Fruit fly (Drosophila melanogaster) whole organism, wandering third instar larva: Measurements from ENCODE around the gene Glyp.

Source experiments
- Abd-B ChIP-seq: fragments of >200 bp; optimal IDR thresholded peaks from 2 replicates; lab custom pipeline; 2017; ENCODE audit warnings: missing biosample characterization, missing genetic modification characterization
- CG32264 ChIP-seq: fragments of 200-800 bp; sonication (Bioruptor generic); optimal IDR thresholded peaks from 2 replicates; lab custom pipeline; 2016; ENCODE audit warnings: missing biosample characterization, missing genetic modification characterization
- CG9705 ChIP-seq: fragments of 200-800 bp; sonication (Bioruptor generic); optimal IDR thresholded peaks from 2 replicates; lab custom pipeline; 2018; ENCODE audit warnings: missing biosample characterization, mild to moderate bottlenecking, missing genetic modification characterization
- CrebA ChIP-seq: fragments of 200-800 bp; sonication (Bioruptor generic); optimal IDR thresholded peaks from 2 replicates; lab custom pipeline; 2016; ENCODE audit warnings: missing biosample characterization, mild to moderate bottlenecking, missing genetic modification characterization, borderline replicate concordance
- Dfd ChIP-seq: fragments of >200 bp; optimal IDR thresholded peaks from 2 replicates; lab custom pipeline; 2017; ENCODE audit warnings: missing biosample characterization, missing genetic modification characterization
- Dif ChIP-seq: fragments of 200-275, 200-300 bp; sonication (Bioruptor generic); optimal IDR thresholded peaks from 2 replicates; lab custom pipeline; 2018; ENCODE audit warnings: missing biosample characterization, missing genetic modification characterization; ENCODE audit not compliant: partially characterized antibody
- GATAd ChIP-seq: sonication (Bioruptor generic); optimal IDR thresholded peaks from 2 replicates; lab custom pipeline; 2016; ENCODE audit warnings: missing biosample characterization, missing genetic modification characterization
- HLH106 ChIP-seq: fragments of 200-800 bp; optimal IDR thresholded peaks from 3 replicates; lab custom pipeline; 2019; ENCODE audit warnings: missing biosample characterization, mild to moderate bottlenecking, missing genetic modification characterization, moderate library complexity
- Hnf4 ChIP-seq: fragments of 200-800 bp; sonication (Bioruptor generic); optimal IDR thresholded peaks from 2 replicates; lab custom pipeline; 2016; ENCODE audit warnings: missing biosample characterization, mild to moderate bottlenecking, missing genetic modification characterization
- Hr78 ChIP-seq: fragments of >200 bp; optimal IDR thresholded peaks from 2 replicates; lab custom pipeline; 2017; ENCODE audit warnings: missing biosample characterization, missing genetic modification characterization
- Hr83 ChIP-seq: fragments of 200-300 bp; sonication (Bioruptor generic); optimal IDR thresholded peaks from 2 replicates; lab custom pipeline; 2016; ENCODE audit warnings: missing biosample characterization, mild to moderate bottlenecking, missing genetic modification characterization, moderate library complexity; ENCODE audit not compliant: poor library complexity, severe bottlenecking
- Jra ChIP-seq: sonication (Bioruptor generic); optimal IDR thresholded peaks from 2 replicates; lab custom pipeline; 2016; ENCODE audit warnings: missing biosample characterization, missing genetic modification characterization
- Mio ChIP-seq: sonication (Bioruptor generic); optimal IDR thresholded peaks from 2 replicates; lab custom pipeline; 2016; ENCODE audit warnings: missing biosample characterization, missing genetic modification characterization
- Myc ChIP-seq: fragments of >200 bp; optimal IDR thresholded peaks from 2 replicates; lab custom pipeline; 2017
- N ChIP-seq: fragments of >200 bp; optimal IDR thresholded peaks from 2 replicates; lab custom pipeline; 2018; ENCODE audit warnings: missing biosample characterization, missing external identifiers, missing genetic modification characterization
- OdsH ChIP-seq: fragments of 200-800 bp; sonication (Bioruptor generic); optimal IDR thresholded peaks from 2 replicates; lab custom pipeline; 2016; ENCODE audit warnings: missing biosample characterization, mild to moderate bottlenecking, missing genetic modification characterization
- Rel ChIP-seq, 2 experiments: fragments of 200-800 bp; sonication (Bioruptor generic) in 1 of 2; optimal IDR thresholded peaks; 2 replicates in 1 of 2; 3 replicates in 1 of 2; lab custom pipeline; 2016 to 2019; ENCODE audit warnings: mild to moderate bottlenecking in 2 of 2, missing biosample characterization in 2 of 2, missing genetic modification characterization in 2 of 2, moderate library complexity in 1 of 2
- Sp1 ChIP-seq: fragments of 200-800 bp; sonication (Bioruptor generic); optimal IDR thresholded peaks from 3 replicates; lab custom pipeline; 2019; ENCODE audit warnings: missing biosample characterization, mild to moderate bottlenecking, missing genetic modification characterization, moderate library complexity
- Vsx2 ChIP-seq: fragments of 200-300, 225-300 bp; sonication (Bioruptor generic); optimal IDR thresholded peaks from 2 replicates; lab custom pipeline; 2018; ENCODE audit warnings: missing biosample characterization, missing genetic modification characterization; ENCODE audit not compliant: partially characterized antibody
- br ChIP-seq: fragments of 200-800 bp; sonication (Bioruptor generic); optimal IDR thresholded peaks from 2 replicates; lab custom pipeline; 2016; ENCODE audit warnings: missing biosample characterization, missing genetic modification characterization
- brk ChIP-seq: fragments of 200-800 bp; sonication (Bioruptor generic); optimal IDR thresholded peaks from 2 replicates; lab custom pipeline; 2016; ENCODE audit warnings: missing biosample characterization, mild to moderate bottlenecking, missing genetic modification characterization
- dl ChIP-seq, 2 experiments: fragments of 175-275, 200-275 bp in 1 of 2; fragments of 200-275 bp in 1 of 2; sonication (Bioruptor generic); optimal IDR thresholded peaks; lab custom pipeline; 2018; ENCODE audit warnings: mild to moderate bottlenecking in 2 of 2, missing biosample characterization in 2 of 2, missing genetic modification characterization in 2 of 2, moderate library complexity in 2 of 2; ENCODE audit not compliant: partially characterized antibody in 2 of 2, insufficient read depth in 1 of 2
- dmrt93B ChIP-seq: fragments of 200-800 bp; sonication (Bioruptor generic); optimal IDR thresholded peaks from 2 replicates; lab custom pipeline; 2018; ENCODE audit warnings: missing biosample characterization, mild to moderate bottlenecking, missing genetic modification characterization
- dsf ChIP-seq: sonication (Bioruptor generic); optimal IDR thresholded peaks from 2 replicates; lab custom pipeline; 2016; ENCODE audit warnings: missing biosample characterization, missing genetic modification characterization, borderline replicate concordance
- ey ChIP-seq: fragments of 200-800 bp; sonication (Bioruptor generic); optimal IDR thresholded peaks from 2 replicates; lab custom pipeline; 2016; ENCODE audit warnings: missing biosample characterization, missing genetic modification characterization
- foxo ChIP-seq, 2 experiments: fragments of 200-800 bp; sonication (Bioruptor generic); optimal IDR thresholded peaks; 2 replicates in 1 of 2; 3 replicates in 1 of 2; lab custom pipeline; 2016 to 2017; ENCODE audit warnings: missing biosample characterization in 2 of 2, missing genetic modification characterization in 2 of 2
- fru ChIP-seq: fragments of 200-800 bp; sonication (Bioruptor generic); optimal IDR thresholded peaks from 3 replicates; lab custom pipeline; 2016; ENCODE audit warnings: missing biosample characterization, mild to moderate bottlenecking, missing genetic modification characterization
- h ChIP-seq: fragments of 200-800 bp; sonication (Bioruptor generic); optimal IDR thresholded peaks from 3 replicates; lab custom pipeline; 2016; ENCODE audit warnings: missing biosample characterization, mild to moderate bottlenecking, missing genetic modification characterization
- jim ChIP-seq: fragments of 175-275, 200-325 bp; sonication (Bioruptor generic); optimal IDR thresholded peaks from 2 replicates; lab custom pipeline; 2016; ENCODE audit warnings: missing biosample characterization, mild to moderate bottlenecking, missing genetic modification characterization
- lola ChIP-seq: fragments of >200 bp; optimal IDR thresholded peaks from 2 replicates; lab custom pipeline; 2017; ENCODE audit warnings: missing biosample characterization, missing genetic modification characterization
- pan ChIP-seq: fragments of >200 bp; optimal IDR thresholded peaks from 2 replicates; lab custom pipeline; 2017
- psq ChIP-seq: fragments of 200-800 bp; sonication (Bioruptor generic); optimal IDR thresholded peaks from 3 replicates; lab custom pipeline; 2017; ENCODE audit warnings: missing biosample characterization, mild to moderate bottlenecking, missing genetic modification characterization, moderate library complexity
- rgr ChIP-seq: fragments of 200-800 bp; sonication (Bioruptor generic); optimal IDR thresholded peaks from 3 replicates; lab custom pipeline; 2016; ENCODE audit warnings: missing biosample characterization, mild to moderate bottlenecking, missing genetic modification characterization
- sage ChIP-seq: fragments of 200-800 bp; sonication (Bioruptor generic); optimal IDR thresholded peaks from 2 replicates; lab custom pipeline; 2016; ENCODE audit warnings: missing biosample characterization, mild to moderate bottlenecking, missing genetic modification characterization
- sv ChIP-seq: fragments of 200-800 bp; sonication (Bioruptor generic); optimal IDR thresholded peaks from 3 replicates; lab custom pipeline; 2016; ENCODE audit warnings: missing biosample characterization, missing genetic modification characterization
- tai ChIP-seq: sonication (Bioruptor generic); optimal IDR thresholded peaks from 2 replicates; lab custom pipeline; 2016; ENCODE audit warnings: missing biosample characterization, missing genetic modification characterization
- usp ChIP-seq: fragments of >200 bp; optimal IDR thresholded peaks from 2 replicates; lab custom pipeline; 2017; ENCODE audit warnings: missing biosample characterization, missing genetic modification characterization
- woc ChIP-seq: sonication (Bioruptor generic); optimal IDR thresholded peaks from 2 replicates; lab custom pipeline; 2016; ENCODE audit warnings: missing biosample characterization, mild to moderate bottlenecking, missing genetic modification characterization

Gene Glyp

dm6 chr2L:2130157-2130987, at the start of gene Glyp:
Glyp (plus strand) TSS chr2L:2130813.
- peak; percentile 98 for TF ChIP-seq HLH106 (tag; lab: Kevin White, UChicago)
- TF ChIP-seq dl (GFP tag; optimal IDR thresholded peaks at IDR 0.05; lab: Kevin White, UChicago; ENCODE audit: insufficient read depth in 1 of 2, partially characterized antibody in 2 of 2) = peak; percentile 95 to 97
- no peak for TF ChIP-seq lola (GFP tag; lab: Kevin White, UChicago)
- peak; percentile 75 for TF ChIP-seq Jra
- no peak for TF ChIP-seq Myc (lab: Kevin White, UChicago)
- no peak for TF ChIP-seq pan
- peak; percentile 62 for TF ChIP-seq jim (GFP tag; lab: Kevin White, UChicago)
- peak; percentile 38 for TF ChIP-seq Mio (GFP tag; lab: Kevin White, UChicago)
- TF ChIP-seq Abd-B (GFP tag; lab: Kevin White, UChicago) = no peak
- peak; percentile 96 for TF ChIP-seq psq (GFP tag; lab: Kevin White, UChicago)
- TF ChIP-seq sv = peak; percentile 95
- TF ChIP-seq N (GFP tag; lab: Kevin White, UChicago) = no peak
- peak; percentile 62 for TF ChIP-seq GATAd (GFP tag; lab: Kevin White, UChicago)
- TF ChIP-seq Hnf4 = peak; percentile 86
- TF ChIP-seq Hr78 = no peak
- TF ChIP-seq usp (GFP tag; lab: Kevin White, UChicago) = no peak
- peak; percentile 98 for TF ChIP-seq Rel (GFP tag; optimal IDR thresholded peaks at IDR 0.05; lab: Kevin White, UChicago)
- peak; percentile 89 for TF ChIP-seq Rel (tag; optimal IDR thresholded peaks at IDR 0.05; lab: Kevin White, UChicago)
- TF ChIP-seq ey (GFP tag; lab: Kevin White, UChicago) = peak; percentile 91
- peak; percentile 77 for TF ChIP-seq CG32264 (GFP tag; lab: Kevin White, UChicago)
- TF ChIP-seq CrebA (GFP tag; lab: Kevin White, UChicago) = no peak
- peak; percentile 97 for TF ChIP-seq CG9705 (GFP tag; lab: Kevin White, UChicago)
- TF ChIP-seq tai = no peak
- peak; percentile 79 to 99 for TF ChIP-seq foxo (GFP tag; optimal IDR thresholded peaks at IDR 0.05; lab: Kevin White, UChicago)
- peak; percentile 94 for TF ChIP-seq br
- TF ChIP-seq brk = peak; percentile 96
- peak; percentile 97 for TF ChIP-seq h (GFP tag; lab: Kevin White, UChicago)
- TF ChIP-seq Dif (GFP tag; lab: Kevin White, UChicago) = peak; percentile 99
- TF ChIP-seq Vsx2 = peak; percentile 96
- TF ChIP-seq woc (GFP tag; lab: Kevin White, UChicago) = peak; percentile 94
- peak; percentile 97 for TF ChIP-seq fru (GFP tag; lab: Kevin White, UChicago)
- peak; percentile 81 for TF ChIP-seq dsf (GFP tag; lab: Kevin White, UChicago)
- peak; percentile 98 for TF ChIP-seq rgr (GFP tag; lab: Kevin White, UChicago)
- TF ChIP-seq dmrt93B (GFP tag; lab: Kevin White, UChicago) = peak; percentile 94
- peak; percentile 88 for TF ChIP-seq sage (GFP tag; lab: Kevin White, UChicago)
- peak; percentile 73 for TF ChIP-seq Hr83
- TF ChIP-seq Sp1 (GFP tag; lab: Kevin White, UChicago) = peak; percentile 99
- TF ChIP-seq OdsH = peak; percentile 98
- no peak for TF ChIP-seq Dfd (GFP tag; lab: Kevin White, UChicago)

DNA sequence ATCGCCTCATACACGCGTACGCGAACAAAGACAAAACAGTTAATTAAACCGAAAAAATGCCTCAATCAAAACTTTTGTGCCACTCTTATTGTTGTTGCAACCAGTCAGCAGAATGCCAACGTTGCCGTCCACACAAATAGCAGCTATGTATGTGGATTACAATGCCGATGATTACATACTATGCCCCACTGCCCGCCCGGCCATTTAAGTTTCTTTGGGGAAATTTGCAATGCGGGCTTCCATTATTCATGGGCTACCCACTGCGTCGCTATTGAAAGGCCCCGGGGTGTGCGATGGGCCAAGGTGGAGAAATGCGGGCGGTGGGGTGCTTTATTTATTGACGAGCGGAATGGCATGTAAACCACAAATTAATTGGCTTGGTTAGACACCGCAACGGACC, 46.3 kb upstream of the Glyp start:
- TF ChIP-seq pan (no peak), HLH106 (tag; lab: Kevin White, UChicago) (peak; percentile 1)
